Worm (Caenorhabditis elegans) whole organism, early embryonic: Measurements from ENCODE around the gene F12A10.9.
"Not testable (repeated sequence)": the region's sequence is repeated elsewhere in the genome, so short reads cannot be mapped to it uniquely, and the experiment has no call there.

ENCODE experiments used
- B0310.2 ChIP-seq: sonication (generic microtip); optimal IDR thresholded peaks from 2 replicates; lab custom pipeline; 2016; ENCODE audit warnings: mild to moderate bottlenecking, missing genetic modification characterization, missing compliant biosample characterization
- F13C5.2 ChIP-seq: sonication (generic microtip); optimal IDR thresholded peaks from 2 replicates; lab custom pipeline; 2017; ENCODE audit warnings: mild to moderate bottlenecking, missing genetic modification characterization, inconsistent platforms, missing compliant biosample characterization
- aly-1 ChIP-seq: sonication (generic microtip); optimal IDR thresholded peaks from 2 replicates; lab custom pipeline; 2016; ENCODE audit warnings: missing genetic modification characterization, missing compliant biosample characterization
- ama-1 ChIP-seq: fragments of 150-350 bp; optimal IDR thresholded peaks from 2 replicates; lab custom pipeline; 2014
- ceh-13 ChIP-seq: fragments of 200-800 bp; sonication (Bioruptor generic); optimal IDR thresholded peaks from 2 replicates; lab custom pipeline; 2018; ENCODE audit warnings: mild to moderate bottlenecking, missing genetic modification characterization, missing compliant biosample characterization
- ceh-36 ChIP-seq: sonication (generic microtip); optimal IDR thresholded peaks from 2 replicates; lab custom pipeline; 2016; ENCODE audit warnings: missing genetic modification characterization, inconsistent platforms, missing compliant biosample characterization
- ets-7 ChIP-seq: sonication (generic microtip); optimal IDR thresholded peaks from 2 replicates; lab custom pipeline; 2016; ENCODE audit warnings: missing genotype, missing genetic modification characterization, missing compliant biosample characterization
- flt-1 ChIP-seq: fragments of 200-800 bp; sonication (Bioruptor generic); IDR thresholded peaks from 2 replicates; pipeline ENCODE4 v1.3.6; 2022; ENCODE audit warnings: missing genetic modification characterization, missing compliant biosample characterization
- hmbx-1 ChIP-seq: sonication (generic microtip); optimal IDR thresholded peaks from 2 replicates; lab custom pipeline; 2016; ENCODE audit warnings: mild to moderate bottlenecking, missing genetic modification characterization, missing compliant biosample characterization
- hmg-4 ChIP-seq: fragments of 200-800 bp; sonication (Bioruptor generic); optimal IDR thresholded peaks from 2 replicates; lab custom pipeline; 2018; ENCODE audit warnings: mild to moderate bottlenecking, missing genetic modification characterization, missing compliant biosample characterization
- hnd-1 ChIP-seq: sonication (generic microtip); optimal IDR thresholded peaks from 2 replicates; lab custom pipeline; 2016; ENCODE audit warnings: missing genetic modification characterization, missing compliant biosample characterization
- pes-1 ChIP-seq: fragments of 200-800 bp; sonication (Bioruptor generic); IDR thresholded peaks from 2 replicates; pipeline ENCODE4 v1.3.6; 2022; ENCODE audit warnings: missing genetic modification reagents, missing genetic modification characterization, missing compliant biosample characterization
- scrt-1 ChIP-seq: fragments of 200-800 bp; sonication (Bioruptor generic); IDR thresholded peaks from 2 replicates; pipeline ENCODE4 v1.3.6; 2022; ENCODE audit warnings: missing genetic modification characterization, missing compliant biosample characterization
- sea-1 ChIP-seq: fragments of 200-800 bp; sonication (Bioruptor generic); conservative IDR thresholded peaks from 2 replicates; pipeline ENCODE4 v1.3.6; 2022; ENCODE audit warnings: missing genetic modification characterization, missing compliant biosample characterization
- tbx-11 ChIP-seq: fragments of 200-800 bp; sonication (Bioruptor generic); IDR thresholded peaks from 2 replicates; pipeline ENCODE4 v1.3.6; 2022; ENCODE audit warnings: missing genetic modification characterization, missing compliant biosample characterization
- tbx-37 ChIP-seq: fragments of 200-800 bp; sonication (Bioruptor generic); conservative IDR thresholded peaks from 2 replicates; pipeline ENCODE4 v1.3.6; 2022; ENCODE audit warnings: missing genetic modification reagents, missing genetic modification characterization, missing compliant biosample characterization
- tra-4 ChIP-seq: sonication (generic microtip); optimal IDR thresholded peaks from 2 replicates; lab custom pipeline; 2017; ENCODE audit warnings: missing genetic modification characterization, missing compliant biosample characterization

Gene F12A10.9

ce11 chrII:5531855-5532328 is 33.4 kb downstream of the F12A10.9 start, which contains the start of gene C17C3.9:
Gene C17C3.9, minus strand, starts transcription at chrII:5532278.
- TF ChIP-seq ceh-36 (tag; lab: Kevin White, UChicago) (no peak), scrt-1 (no peak), tra-4 (tag; lab: Kevin White, UChicago) (no peak), hmbx-1 (tag; lab: Kevin White, UChicago) (no peak), F13C5.2 (tag; lab: Kevin White, UChicago) (no peak), sea-1 (no peak)

- TF ChIP-seq ceh-13 (GFP tag; lab: Kevin White, UChicago) (no peak), pes-1 (GFP tag; lab: Robert Waterston, UW) (no peak), hmbx-1 (tag; lab: Kevin White, UChicago) (no peak), B0310.2 (tag; lab: Kevin White, UChicago) (no peak), ceh-36 (tag; lab: Kevin White, UChicago) (no peak), F13C5.2 (tag; lab: Kevin White, UChicago) (no peak), flt-1 (GFP tag; lab: Robert Waterston, UW) (no peak), tbx-37 (GFP tag; lab: Robert Waterston, UW) (no peak), scrt-1 (no peak), hnd-1 (tag; lab: Kevin White, UChicago) (no peak), tra-4 (tag; lab: Kevin White, UChicago) (no peak), sea-1 (no peak), tbx-11 (GFP tag; lab: Robert Waterston, UW) (no peak), ets-7 (tag; lab: Kevin White, UChicago) (no peak)
Measured at ce11 chrII:5533642-5534041, 35.2 kb downstream of the F12A10.9 start, which contains the start of gene hlh-26. Gene hlh-26, minus strand, starts transcription at chrII:5533742.

ce11 chrII:5534939-5535338 is 36.5 kb downstream of the F12A10.9 start, which contains the start of gene hlh-25:
Gene hlh-25, plus strand, starts transcription at chrII:5535239.
- not testable (repeated sequence) for TF ChIP-seq sea-1; pes-1 (GFP tag; lab: Robert Waterston, UW); hmbx-1 (tag; lab: Kevin White, UChicago)

- TF ChIP-seq ama-1 (no peak), hmg-4 (GFP tag; lab: Kevin White, UChicago) (no peak), sea-1 (no peak)
Measured at ce11 chrII:5537078-5537477, 38.6 kb downstream of the F12A10.9 start.

- no peak for TF ChIP-seq tbx-37 (GFP tag; lab: Robert Waterston, UW)
- no peak for TF ChIP-seq flt-1 (GFP tag; lab: Robert Waterston, UW)
- no peak for TF ChIP-seq pes-1 (GFP tag; lab: Robert Waterston, UW)
- TF ChIP-seq ceh-13 (GFP tag; lab: Kevin White, UChicago) = no peak
- TF ChIP-seq scrt-1 = no peak
- TF ChIP-seq hmbx-1 (tag; lab: Kevin White, UChicago) = no peak
- TF ChIP-seq hmg-4 (GFP tag; lab: Kevin White, UChicago) = no peak
- no peak for TF ChIP-seq ceh-36 (tag; lab: Kevin White, UChicago)
- no peak for TF ChIP-seq ets-7 (tag; lab: Kevin White, UChicago)
- TF ChIP-seq B0310.2 (tag; lab: Kevin White, UChicago) = no peak
- TF ChIP-seq F13C5.2 (tag; lab: Kevin White, UChicago) = no peak
- TF ChIP-seq hnd-1 (tag; lab: Kevin White, UChicago) = no peak
- TF ChIP-seq aly-1 = no peak
- TF ChIP-seq sea-1 = no peak
- no peak for TF ChIP-seq ama-1
- TF ChIP-seq tra-4 (tag; lab: Kevin White, UChicago) = no peak
- TF ChIP-seq tbx-11 (GFP tag; lab: Robert Waterston, UW) = no peak
Measured at ce11 chrII:5537524-5537923, 39.0 kb downstream of the F12A10.9 start, which contains the start of gene C17C3.11. Gene C17C3.11, plus strand, starts transcription at chrII:5537824.

ce11 chrII:5540113-5540512 is 41.6 kb downstream of the F12A10.9 start, which contains the start of gene hlh-27:
Gene hlh-27, minus strand, starts transcription at chrII:5540213.
- not testable (repeated sequence) for TF ChIP-seq pes-1 (GFP tag; lab: Robert Waterston, UW); tbx-11 (GFP tag; lab: Robert Waterston, UW); B0310.2 (tag; lab: Kevin White, UChicago)

- no peak for TF ChIP-seq ceh-13 (GFP tag; lab: Kevin White, UChicago)
- TF ChIP-seq scrt-1 = no peak
- TF ChIP-seq B0310.2 (tag; lab: Kevin White, UChicago) = no peak
- no peak for TF ChIP-seq hnd-1 (tag; lab: Kevin White, UChicago)
- TF ChIP-seq F13C5.2 (tag; lab: Kevin White, UChicago) = no peak
- no peak for TF ChIP-seq tbx-37 (GFP tag; lab: Robert Waterston, UW)
- no peak for TF ChIP-seq pes-1 (GFP tag; lab: Robert Waterston, UW)
- no peak for TF ChIP-seq hmg-4 (GFP tag; lab: Kevin White, UChicago)
- no peak for TF ChIP-seq flt-1 (GFP tag; lab: Robert Waterston, UW)
- no peak for TF ChIP-seq tra-4 (tag; lab: Kevin White, UChicago)
- TF ChIP-seq ama-1 = no peak
- TF ChIP-seq ceh-36 (tag; lab: Kevin White, UChicago) = no peak
- no peak for TF ChIP-seq tbx-11 (GFP tag; lab: Robert Waterston, UW)
- no peak for TF ChIP-seq sea-1
- TF ChIP-seq hmbx-1 (tag; lab: Kevin White, UChicago) = no peak
- TF ChIP-seq ets-7 (tag; lab: Kevin White, UChicago) = no peak
- TF ChIP-seq aly-1 = no peak
Measured at ce11 chrII:5541685-5542084, 43.2 kb downstream of the F12A10.9 start, which contains the start of gene C17C3.24. Gene C17C3.24, minus strand, starts transcription at chrII:5541785.
